Worm (Caenorhabditis elegans) whole organism, young adult: ENCODE results near the gene F54E2.1.

Experiments used
- B0035.1 ChIP-seq: sonication (generic microtip); optimal IDR thresholded peaks from 2 replicates; lab custom pipeline; 2016; ENCODE audit warnings: missing genetic modification characterization, mild to moderate bottlenecking, missing compliant biosample characterization, missing genotype, missing genetic modification reagents
- B0336.3 ChIP-seq: fragments of 200-800 bp; sonication (Bioruptor generic); IDR thresholded peaks from 2 replicates; pipeline ENCODE4 v1.3.6; 2022; ENCODE audit warnings: missing genetic modification characterization, missing compliant biosample characterization
- D2030.7 ChIP-seq: fragments of 200-800 bp; sonication (Bioruptor generic); IDR thresholded peaks from 2 replicates; pipeline ENCODE4 v1.3.6; 2022; ENCODE audit warnings: missing genetic modification reagents, missing genetic modification characterization, missing compliant biosample characterization
- F22D6.2 ChIP-seq: sonication (generic microtip); optimal IDR thresholded peaks from 2 replicates; lab custom pipeline; 2016; ENCODE audit warnings: mild to moderate bottlenecking, missing genetic modification characterization, missing compliant biosample characterization
- F23B12.7 ChIP-seq: sonication (generic microtip); optimal IDR thresholded peaks from 2 replicates; lab custom pipeline; 2017; ENCODE audit warnings: missing genetic modification characterization, mild to moderate bottlenecking, missing compliant biosample characterization, antibody characterized with exemption, moderate library complexity; ENCODE audit not compliant: insufficient read depth
- F33H1.4 ChIP-seq: fragments of 200-800 bp; sonication (Bioruptor generic); IDR thresholded peaks from 2 replicates; pipeline ENCODE4 v1.3.6; 2022; ENCODE audit warnings: missing genetic modification reagents, missing genetic modification characterization, missing compliant biosample characterization
- F49E8.2 ChIP-seq: sonication (generic microtip); optimal IDR thresholded peaks from 3 replicates; lab custom pipeline; 2017; ENCODE audit warnings: missing genetic modification characterization, mild to moderate bottlenecking, missing compliant biosample characterization, antibody characterized with exemption, moderate library complexity; ENCODE audit not compliant: insufficient read depth
- F57C9.4 ChIP-seq: sonication (generic microtip); optimal IDR thresholded peaks from 2 replicates; lab custom pipeline; 2017; ENCODE audit warnings: mild to moderate bottlenecking, missing genetic modification characterization, missing compliant biosample characterization
- K11D2.4 ChIP-seq: fragments of 200-800 bp; sonication (Bioruptor generic); IDR thresholded peaks from 2 replicates; pipeline ENCODE4 v1.3.6; 2022; ENCODE audit warnings: missing genetic modification reagents, missing genetic modification characterization, missing compliant biosample characterization
- Y53G8AR.9 ChIP-seq: fragments of 200-800 bp; sonication (Bioruptor generic); conservative IDR thresholded peaks from 2 replicates; pipeline ENCODE4 v1.3.6; 2022; ENCODE audit warnings: missing genetic modification reagents, missing genetic modification characterization, missing compliant biosample characterization
- aptf-2 ChIP-seq: fragments of 200-800 bp; sonication (Bioruptor generic); conservative IDR thresholded peaks from 2 replicates; pipeline ENCODE4 v1.3.6; 2022; ENCODE audit warnings: missing genetic modification reagents, missing genetic modification characterization, missing compliant biosample characterization
- athp-1 ChIP-seq: sonication (generic microtip); optimal IDR thresholded peaks from 2 replicates; lab custom pipeline; 2017; ENCODE audit warnings: mild to moderate bottlenecking, missing genetic modification characterization, missing compliant biosample characterization
- ccch-3 ChIP-seq: fragments of 200-800 bp; sonication (Bioruptor generic); optimal IDR thresholded peaks from 2 replicates; lab custom pipeline; 2018; ENCODE audit warnings: mild to moderate bottlenecking, missing genetic modification characterization, missing compliant biosample characterization
- cebp-1 ChIP-seq, 2 experiments: fragments of 200-800 bp in 1 of 2; sonication (Bioruptor generic) in 1 of 2; sonication (generic microtip) in 1 of 2; IDR thresholded peaks in 1 of 2; optimal IDR thresholded peaks in 1 of 2; 2 replicates each; pipeline versions ENCODE4 v1.3.6 to Lab custom; 2017 to 2022; ENCODE audit warnings: missing compliant biosample characterization in 2 of 2, missing genetic modification characterization in 2 of 2, mild to moderate bottlenecking in 1 of 2, missing genetic modification reagents in 1 of 2, moderate library complexity in 1 of 2
- ceh-40 ChIP-seq: fragments of 200-800 bp; sonication (Bioruptor generic); IDR thresholded peaks from 2 replicates; pipeline ENCODE4 v1.3.6; 2022; ENCODE audit warnings: missing genetic modification characterization, missing compliant biosample characterization
- dox-1 ChIP-seq: fragments of 200-800 bp; sonication (Bioruptor generic); IDR thresholded peaks from 2 replicates; pipeline ENCODE4 v1.3.6; 2022; ENCODE audit warnings: missing genetic modification reagents, missing genetic modification characterization, missing compliant biosample characterization
- efl-1 ChIP-seq: fragments of 150-350 bp; optimal IDR thresholded peaks from 2 replicates; lab custom pipeline; 2014; ENCODE audit warnings: missing biosample characterization, missing genetic modification reagents, missing genetic modification characterization
- egl-18 ChIP-seq: fragments of 200-800 bp; sonication (Bioruptor generic); IDR thresholded peaks from 2 replicates; pipeline ENCODE4 v1.3.6; 2022; ENCODE audit warnings: missing genetic modification reagents, missing genetic modification characterization, missing compliant biosample characterization
- ekl-4 ChIP-seq: fragments of 200-800 bp; sonication (Bioruptor generic); IDR thresholded peaks from 2 replicates; pipeline ENCODE4 v1.3.6; 2022; ENCODE audit warnings: missing genetic modification reagents, missing genetic modification characterization, missing compliant biosample characterization
- gei-17 ChIP-seq: fragments of 200-800 bp; sonication (Bioruptor generic); optimal IDR thresholded peaks from 2 replicates; lab custom pipeline; 2018; ENCODE audit warnings: mild to moderate bottlenecking, missing genetic modification characterization, missing compliant biosample characterization
- hlh-12 ChIP-seq: sonication (generic microtip); optimal IDR thresholded peaks from 2 replicates; lab custom pipeline; 2016; ENCODE audit warnings: missing genetic modification characterization, missing compliant biosample characterization
- hlh-26 ChIP-seq: fragments of 200-800 bp; sonication (Bioruptor generic); conservative IDR thresholded peaks from 2 replicates; pipeline ENCODE4 v1.3.6; 2022; ENCODE audit warnings: missing genetic modification reagents, missing genetic modification characterization, missing compliant biosample characterization
- lin-54 ChIP-seq: fragments of 200-800 bp; sonication (Bioruptor generic); optimal IDR thresholded peaks from 2 replicates; lab custom pipeline; 2018; ENCODE audit warnings: mild to moderate bottlenecking, missing genetic modification characterization, missing compliant biosample characterization
- mel-28 ChIP-seq: sonication (generic microtip); optimal IDR thresholded peaks from 2 replicates; lab custom pipeline; 2016; ENCODE audit warnings: borderline replicate concordance, mild to moderate bottlenecking, missing genetic modification characterization, missing compliant biosample characterization
- mes-4 ChIP-seq: sonication (generic microtip); optimal IDR thresholded peaks from 2 replicates; lab custom pipeline; 2016; ENCODE audit warnings: missing genotype, missing genetic modification characterization, missing compliant biosample characterization
- nhr-120 ChIP-seq: fragments of 200-800 bp; sonication (Bioruptor generic); IDR thresholded peaks from 2 replicates; pipeline ENCODE4 v1.3.6; 2022; ENCODE audit warnings: missing genetic modification characterization, missing compliant biosample characterization
- nhr-80 ChIP-seq: sonication (generic microtip); optimal IDR thresholded peaks from 2 replicates; lab custom pipeline; 2016; ENCODE audit warnings: missing genetic modification characterization, missing compliant biosample characterization
- snpc-1.3 ChIP-seq: sonication (generic microtip); optimal IDR thresholded peaks from 2 replicates; lab custom pipeline; 2017; ENCODE audit warnings: missing genetic modification characterization, mild to moderate bottlenecking, missing compliant biosample characterization, antibody characterized with exemption, moderate library complexity, missing genotype, missing genetic modification reagents; ENCODE audit not compliant: insufficient read depth
- sptf-2 ChIP-seq: fragments of 200-800 bp; sonication (Bioruptor generic); optimal IDR thresholded peaks from 2 replicates; lab custom pipeline; 2018; ENCODE audit warnings: mild to moderate bottlenecking, missing genetic modification characterization, missing compliant biosample characterization
- tlf-1 ChIP-seq: fragments of 200-800 bp; sonication (Bioruptor generic); optimal IDR thresholded peaks from 2 replicates; lab custom pipeline; 2018; ENCODE audit warnings: mild to moderate bottlenecking, missing genetic modification characterization, missing compliant biosample characterization
- unc-62 ChIP-seq: fragments of 150-350 bp; optimal IDR thresholded peaks from 2 replicates; lab custom pipeline; 2014; ENCODE audit warnings: missing biosample characterization, missing genetic modification reagents, missing genetic modification characterization
- zfh-2 ChIP-seq: fragments of 200-800 bp; sonication (Bioruptor generic); conservative IDR thresholded peaks from 2 replicates; pipeline ENCODE4 v1.3.6; 2022; ENCODE audit warnings: missing genetic modification reagents, missing genetic modification characterization, missing compliant biosample characterization
- ztf-3 ChIP-seq: fragments of 200-800 bp; sonication (Bioruptor generic); optimal IDR thresholded peaks from 2 replicates; lab custom pipeline; 2018; ENCODE audit warnings: mild to moderate bottlenecking, missing genetic modification characterization, missing compliant biosample characterization
- ztf-6 ChIP-seq: fragments of 200-800 bp; sonication (Bioruptor generic); IDR thresholded peaks from 2 replicates; pipeline ENCODE4 v1.3.6; 2022; ENCODE audit warnings: missing genetic modification reagents, missing genetic modification characterization, missing compliant biosample characterization

Gene F54E2.1

DNA sequence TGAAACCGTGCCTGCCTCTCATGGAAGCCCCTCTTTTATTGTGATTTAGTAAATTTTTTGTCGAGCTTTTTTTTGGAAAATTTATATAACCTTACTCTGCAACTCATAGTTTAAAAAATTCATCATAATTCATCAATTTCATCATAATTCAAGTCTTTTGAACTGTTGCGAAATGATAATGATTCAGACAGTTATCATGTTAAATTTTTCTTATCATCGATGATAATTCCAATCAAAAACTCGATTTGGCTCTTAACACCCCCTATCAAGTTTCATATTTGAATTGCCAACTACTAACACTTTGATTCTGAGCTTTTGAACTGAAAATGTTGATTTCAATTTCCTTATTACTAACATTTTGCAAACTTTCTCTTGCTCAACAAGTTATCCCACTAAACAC, at the start of gene F54E2.1:
TSS of gene F54E2.1 (plus strand) at position 235 of the 400 bp plus-strand sequence.
- TF ChIP-seq cebp-1 (GFP tag; IDR thresholded peaks at IDR 0.05; lab: Robert Waterston, UW) (peak; percentile 87), cebp-1 (tag; optimal IDR thresholded peaks at IDR 0.05; lab: Kevin White, UChicago) (no peak), nhr-80 (tag; lab: Kevin White, UChicago) (peak; percentile 82), ztf-6 (no peak)

DNA sequence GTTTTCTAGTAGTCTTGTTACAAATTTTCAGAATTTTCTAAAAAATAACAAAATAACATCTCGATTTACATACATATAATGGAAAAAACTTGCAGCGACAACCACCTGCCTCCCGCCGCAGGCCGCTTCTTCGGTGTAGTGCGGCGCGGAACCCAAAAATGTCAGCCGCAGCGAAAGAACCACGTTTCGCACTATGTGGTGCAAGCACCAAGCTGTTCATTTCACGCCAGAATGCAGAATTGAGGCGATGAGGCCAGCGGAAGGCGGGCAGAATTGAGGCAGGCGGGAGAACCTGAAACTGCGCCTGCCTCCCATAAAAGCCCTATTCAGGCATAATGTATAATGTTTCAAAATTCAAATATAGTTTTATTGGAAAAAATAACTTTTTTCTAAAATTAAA, 48.7 kb upstream of the F54E2.1 start:
- peak; percentile 75 for TF ChIP-seq zfh-2 (GFP tag; lab: Robert Waterston, UW)
- TF ChIP-seq ztf-6 = no peak
- no peak for TF ChIP-seq unc-62 (GFP tag; lab: Kevin White, UChicago)
- no peak for TF ChIP-seq tlf-1 (GFP tag; lab: Kevin White, UChicago)
- no peak for TF ChIP-seq gei-17 (GFP tag; lab: Kevin White, UChicago)

DNA sequence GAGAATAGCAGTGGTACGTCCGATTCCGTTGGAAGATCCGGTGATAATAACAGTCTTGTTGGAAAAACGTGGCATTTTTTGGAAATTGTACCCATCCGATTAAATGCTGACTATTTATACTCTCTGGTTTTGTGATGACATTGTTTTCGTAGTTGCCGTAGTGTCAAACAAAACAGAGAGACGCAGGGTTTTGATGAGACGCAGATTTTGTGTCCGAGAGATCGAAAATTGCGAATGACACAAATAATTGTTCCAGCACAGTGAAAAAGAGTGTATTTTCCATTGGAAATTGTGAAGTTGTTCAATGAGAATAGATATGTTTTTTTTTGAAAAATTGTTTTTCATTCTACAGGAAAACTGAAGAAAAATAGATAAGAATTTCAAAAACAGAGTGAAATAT, 47.1 kb upstream of the F54E2.1 start, which contains the start of gene R05D8.7:
TSS of gene R05D8.7 (minus strand) at position 104 of the 400 bp plus-strand sequence.
- TF ChIP-seq mes-4 (tag; lab: Kevin White, UChicago) (no peak), sptf-2 (GFP tag; lab: Kevin White, UChicago) (no peak), nhr-120 (GFP tag; lab: Robert Waterston, UW) (no peak), F49E8.2 (no peak), F22D6.2 (tag; lab: Kevin White, UChicago) (no peak), ccch-3 (GFP tag; lab: Kevin White, UChicago) (no peak), efl-1 (GFP tag; lab: Kevin White, UChicago) (no peak), aptf-2 (no peak), athp-1 (tag; lab: Kevin White, UChicago) (no peak)
- TF ChIP-seq, all 124 proteins: peak for 0

DNA sequence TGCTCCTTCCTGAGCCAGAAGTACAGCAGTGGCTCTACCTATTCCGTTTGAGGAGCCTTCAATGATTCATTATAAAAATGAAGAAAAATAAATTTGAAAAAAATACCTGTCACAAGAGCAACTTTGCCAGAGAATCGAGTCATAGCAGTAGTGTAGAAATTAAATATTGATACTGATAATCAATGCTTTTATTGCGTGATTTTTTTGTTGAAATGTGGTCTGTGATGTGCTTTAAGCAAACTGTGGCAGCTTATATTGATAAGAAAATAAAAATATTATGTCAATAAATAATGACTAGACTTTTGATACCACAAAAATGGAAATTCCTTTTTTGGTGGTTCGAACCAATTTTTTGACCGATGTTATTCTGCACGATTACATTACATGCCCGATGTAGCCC, 45.1 kb upstream of the F54E2.1 start, which contains the start of gene dhs-14:
TSS of gene dhs-14 (minus strand) at position 149 of the 400 bp plus-strand sequence.
- TF ChIP-seq nhr-80 (tag; lab: Kevin White, UChicago) (peak; percentile 83), F23B12.7 (tag; lab: Kevin White, UChicago) (no peak), dox-1 (0 out of 2 replicates have a peak, but pooled peaks have one; percentile 23)

DNA sequence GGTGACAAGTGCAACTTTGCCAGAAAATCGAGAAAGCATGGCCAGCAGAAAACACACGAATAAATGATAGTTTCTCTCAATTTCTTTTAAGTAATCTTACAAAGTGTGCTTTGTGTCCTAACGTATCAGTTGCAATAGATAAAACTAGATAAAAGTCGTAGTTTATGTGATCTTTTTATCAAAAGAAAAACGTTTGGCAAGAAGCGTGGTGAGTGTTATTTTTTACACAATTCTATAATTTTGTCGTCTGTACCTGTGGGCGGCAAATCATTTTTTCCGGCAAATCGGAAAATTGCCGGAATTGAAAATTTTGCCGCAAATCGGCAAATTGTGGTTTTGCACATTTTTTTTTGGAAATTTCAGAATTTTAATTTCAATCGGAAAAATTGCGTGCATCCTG, 42.7 kb upstream of the F54E2.1 start, which contains the start of gene R05D8.9:
TSS of gene R05D8.9 (minus strand) at position 101 of the 400 bp plus-strand sequence.
- TF ChIP-seq F57C9.4 (tag; lab: Kevin White, UChicago) (no peak), ceh-40 (no peak), zfh-2 (GFP tag; lab: Robert Waterston, UW) (no peak), lin-54 (no peak), B0035.1 (tag; lab: Kevin White, UChicago) (no peak), F23B12.7 (tag; lab: Kevin White, UChicago) (no peak), snpc-1.3 (tag; lab: Kevin White, UChicago) (no peak), K11D2.4 (no peak), D2030.7 (no peak), F33H1.4 (GFP tag; lab: Robert Waterston, UW) (no peak), Y53G8AR.9 (GFP tag; lab: Robert Waterston, UW) (no peak), B0336.3 (GFP tag; lab: Robert Waterston, UW) (no peak), hlh-26 (no peak), mel-28 (tag; lab: Kevin White, UChicago) (no peak), egl-18 (no peak), hlh-12 (tag; lab: Kevin White, UChicago) (no peak), ekl-4 (GFP tag; lab: Robert Waterston, UW) (no peak), ztf-3 (GFP tag; lab: Kevin White, UChicago) (no peak)
